Worm (Caenorhabditis elegans) whole organism, young adult: ENCODE results near the gene ufd-3.
A peak's percentile ranks its signal among the peaks of the same experiment; 100 is the strongest.

ENCODE experiments used
- B0019.2 ChIP-seq: fragments of 200-800 bp; sonication (Bioruptor generic); conservative IDR thresholded peaks from 2 replicates; pipeline ENCODE4 v1.3.6; 2022; ENCODE audit warnings: missing genetic modification reagents, missing genetic modification characterization, missing compliant biosample characterization
- B0035.1 ChIP-seq: sonication (generic microtip); optimal IDR thresholded peaks from 2 replicates; lab custom pipeline; 2016; ENCODE audit warnings: missing genetic modification characterization, mild to moderate bottlenecking, missing compliant biosample characterization, missing genotype, missing genetic modification reagents
- C06A6.2 ChIP-seq: fragments of 200-800 bp; sonication (Bioruptor generic); conservative IDR thresholded peaks from 2 replicates; pipeline ENCODE4 v1.3.6; 2022; ENCODE audit warnings: missing genetic modification characterization, missing compliant biosample characterization
- C17E4.6 ChIP-seq: fragments of 200-800 bp; sonication (Bioruptor generic); IDR thresholded peaks from 2 replicates; pipeline ENCODE4 v1.3.6; 2022; ENCODE audit warnings: missing genetic modification reagents, missing genetic modification characterization, missing compliant biosample characterization
- F10E7.11 ChIP-seq: sonication (generic microtip); optimal IDR thresholded peaks from 2 replicates; lab custom pipeline; 2017; ENCODE audit warnings: mild to moderate bottlenecking, missing genetic modification characterization, moderate library complexity, missing compliant biosample characterization
- F23B12.7 ChIP-seq: sonication (generic microtip); optimal IDR thresholded peaks from 2 replicates; lab custom pipeline; 2017; ENCODE audit warnings: missing genetic modification characterization, mild to moderate bottlenecking, missing compliant biosample characterization, antibody characterized with exemption, moderate library complexity; ENCODE audit not compliant: insufficient read depth
- F33H1.4 ChIP-seq: fragments of 200-800 bp; sonication (Bioruptor generic); IDR thresholded peaks from 2 replicates; pipeline ENCODE4 v1.3.6; 2022; ENCODE audit warnings: missing genetic modification reagents, missing genetic modification characterization, missing compliant biosample characterization
- F37B4.10 ChIP-seq: fragments of 200-800 bp; sonication (Bioruptor generic); IDR thresholded peaks from 2 replicates; pipeline ENCODE4 v1.3.6; 2022; ENCODE audit warnings: missing genetic modification characterization, missing compliant biosample characterization
- F52B5.7 ChIP-seq: sonication (generic microtip); optimal IDR thresholded peaks from 2 replicates; lab custom pipeline; 2016; ENCODE audit warnings: mild to moderate bottlenecking, missing genetic modification characterization, missing compliant biosample characterization
- F55B11.4 ChIP-seq: sonication (generic microtip); optimal IDR thresholded peaks from 2 replicates; lab custom pipeline; 2016; ENCODE audit warnings: missing compliant biosample characterization, missing genetic modification characterization, borderline replicate concordance; ENCODE audit not compliant: insufficient read depth
- ZK185.1 ChIP-seq: sonication (generic microtip); optimal IDR thresholded peaks from 2 replicates; lab custom pipeline; 2016; ENCODE audit warnings: mild to moderate bottlenecking, missing genetic modification characterization, missing compliant biosample characterization; ENCODE audit not compliant: poor library complexity, severe bottlenecking
- akir-1 ChIP-seq: fragments of 200-800 bp; sonication (Bioruptor generic); optimal IDR thresholded peaks from 2 replicates; lab custom pipeline; 2018; ENCODE audit warnings: mild to moderate bottlenecking, missing genetic modification characterization, moderate library complexity, missing compliant biosample characterization
- ama-1 ChIP-seq, 3 experiments: fragments of 150-350 bp in 1 of 3; sonication (generic microtip) in 2 of 3; optimal IDR thresholded peaks; 2 replicates each; lab custom pipeline; 2014 to 2018; ENCODE audit warnings: missing biosample characterization in 2 of 3, missing genetic modification characterization in 2 of 3, missing genetic modification reagents in 2 of 3
- aptf-2 ChIP-seq: fragments of 200-800 bp; sonication (Bioruptor generic); conservative IDR thresholded peaks from 2 replicates; pipeline ENCODE4 v1.3.6; 2022; ENCODE audit warnings: missing genetic modification reagents, missing genetic modification characterization, missing compliant biosample characterization
- athp-1 ChIP-seq: sonication (generic microtip); optimal IDR thresholded peaks from 2 replicates; lab custom pipeline; 2017; ENCODE audit warnings: mild to moderate bottlenecking, missing genetic modification characterization, missing compliant biosample characterization
- attf-3 ChIP-seq: fragments of 200-800 bp; sonication (Bioruptor generic); conservative IDR thresholded peaks from 2 replicates; pipeline ENCODE4 v1.3.6; 2022; ENCODE audit warnings: missing genetic modification reagents, missing genetic modification characterization, missing compliant biosample characterization
- bed-2 ChIP-seq: fragments of 200-800 bp; sonication (Bioruptor generic); IDR thresholded peaks from 2 replicates; pipeline ENCODE4 v1.3.6; 2022; ENCODE audit warnings: missing genetic modification reagents, missing genetic modification characterization, missing compliant biosample characterization
- ceh-27 ChIP-seq: fragments of 200-800 bp; sonication (Bioruptor generic); optimal IDR thresholded peaks from 2 replicates; lab custom pipeline; 2018; ENCODE audit warnings: mild to moderate bottlenecking, missing genetic modification characterization, moderate library complexity, missing compliant biosample characterization
- ceh-40 ChIP-seq: fragments of 200-800 bp; sonication (Bioruptor generic); IDR thresholded peaks from 2 replicates; pipeline ENCODE4 v1.3.6; 2022; ENCODE audit warnings: missing genetic modification characterization, missing compliant biosample characterization
- ceh-58 ChIP-seq: fragments of 200-800 bp; sonication (Bioruptor generic); IDR thresholded peaks from 2 replicates; pipeline ENCODE4 v1.3.6; 2022; ENCODE audit warnings: missing genetic modification characterization, missing compliant biosample characterization
- ceh-91 ChIP-seq: fragments of 200-800 bp; sonication (Bioruptor generic); IDR thresholded peaks from 2 replicates; pipeline ENCODE4 v1.3.6; 2022; ENCODE audit warnings: missing genetic modification reagents, missing genetic modification characterization, missing compliant biosample characterization
- chd-7 ChIP-seq: sonication (generic microtip); optimal IDR thresholded peaks from 2 replicates; lab custom pipeline; 2016; ENCODE audit warnings: mild to moderate bottlenecking, missing genetic modification characterization, moderate library complexity, missing compliant biosample characterization
- dpl-1 ChIP-seq: fragments of 150-350 bp; optimal IDR thresholded peaks from 2 replicates; lab custom pipeline; 2014; ENCODE audit warnings: missing biosample characterization, missing genetic modification reagents, missing genetic modification characterization
- efl-1 ChIP-seq: fragments of 150-350 bp; optimal IDR thresholded peaks from 2 replicates; lab custom pipeline; 2014; ENCODE audit warnings: missing biosample characterization, missing genetic modification reagents, missing genetic modification characterization
- egrh-3 ChIP-seq: fragments of 200-800 bp; sonication (Bioruptor generic); IDR thresholded peaks from 2 replicates; pipeline ENCODE4 v1.3.6; 2022; ENCODE audit warnings: missing genetic modification reagents, missing genetic modification characterization, missing compliant biosample characterization
- ekl-4 ChIP-seq: fragments of 200-800 bp; sonication (Bioruptor generic); IDR thresholded peaks from 2 replicates; pipeline ENCODE4 v1.3.6; 2022; ENCODE audit warnings: missing genetic modification reagents, missing genetic modification characterization, missing compliant biosample characterization
- hmg-1.2 ChIP-seq: fragments of 200-800 bp; sonication (Bioruptor generic); IDR thresholded peaks from 2 replicates; pipeline ENCODE4 v1.3.6; 2022; ENCODE audit warnings: missing genetic modification reagents, missing genetic modification characterization, missing compliant biosample characterization
- let-526 ChIP-seq: fragments of 200-800 bp; sonication (Bioruptor generic); IDR thresholded peaks from 2 replicates; pipeline ENCODE4 v1.3.6; 2022; ENCODE audit warnings: missing genetic modification reagents, missing genetic modification characterization, missing compliant biosample characterization
- let-607 ChIP-seq, 2 experiments: fragments of 200-800 bp in 1 of 2; sonication (Bioruptor generic) in 1 of 2; sonication (generic microtip) in 1 of 2; optimal IDR thresholded peaks; 2 replicates each; lab custom pipeline; 2016 to 2018; ENCODE audit warnings: mild to moderate bottlenecking in 2 of 2, missing compliant biosample characterization in 2 of 2, missing genetic modification characterization in 2 of 2, moderate library complexity in 2 of 2, missing genotype in 1 of 2
- lir-1 ChIP-seq: fragments of 200-800 bp; sonication (Bioruptor generic); conservative IDR thresholded peaks from 2 replicates; pipeline ENCODE4 v1.3.6; 2022; ENCODE audit warnings: missing genetic modification reagents, missing genetic modification characterization, missing compliant biosample characterization
- lsl-1 ChIP-seq: fragments of 200-800 bp; sonication (Bioruptor generic); optimal IDR thresholded peaks from 2 replicates; lab custom pipeline; 2018; ENCODE audit warnings: mild to moderate bottlenecking, missing genetic modification characterization, moderate library complexity, missing compliant biosample characterization
- madf-10 ChIP-seq: sonication (generic microtip); optimal IDR thresholded peaks from 2 replicates; lab custom pipeline; 2016; ENCODE audit warnings: mild to moderate bottlenecking, missing genetic modification characterization, missing compliant biosample characterization
- madf-8 ChIP-seq: fragments of 200-800 bp; sonication (Bioruptor generic); conservative IDR thresholded peaks from 2 replicates; pipeline ENCODE4 v1.3.6; 2022; ENCODE audit warnings: missing genetic modification reagents, missing genetic modification characterization, missing compliant biosample characterization
- mel-28 ChIP-seq: sonication (generic microtip); optimal IDR thresholded peaks from 2 replicates; lab custom pipeline; 2016; ENCODE audit warnings: borderline replicate concordance, mild to moderate bottlenecking, missing genetic modification characterization, missing compliant biosample characterization
- mes-4 ChIP-seq: sonication (generic microtip); optimal IDR thresholded peaks from 2 replicates; lab custom pipeline; 2016; ENCODE audit warnings: missing genotype, missing genetic modification characterization, missing compliant biosample characterization
- mxl-1 ChIP-seq: sonication (generic microtip); optimal IDR thresholded peaks from 2 replicates; lab custom pipeline; 2016; ENCODE audit warnings: missing genetic modification characterization, missing compliant biosample characterization
- nfya-2 ChIP-seq: fragments of 200-800 bp; sonication (Bioruptor generic); IDR thresholded peaks from 2 replicates; pipeline ENCODE4 v1.3.6; 2022; ENCODE audit warnings: missing genetic modification reagents, missing genetic modification characterization, missing compliant biosample characterization
- nhr-179 ChIP-seq: sonication (generic microtip); optimal IDR thresholded peaks from 2 replicates; lab custom pipeline; 2016; ENCODE audit warnings: mild to moderate bottlenecking, missing genetic modification characterization, missing compliant biosample characterization
- nhr-27 ChIP-seq: fragments of 200-800 bp; sonication (Bioruptor generic); optimal IDR thresholded peaks from 2 replicates; lab custom pipeline; 2018; ENCODE audit warnings: mild to moderate bottlenecking, missing genetic modification characterization, moderate library complexity, missing compliant biosample characterization
- nhr-80 ChIP-seq: sonication (generic microtip); optimal IDR thresholded peaks from 2 replicates; lab custom pipeline; 2016; ENCODE audit warnings: missing genetic modification characterization, missing compliant biosample characterization
- nhr-90 ChIP-seq: sonication (generic microtip); optimal IDR thresholded peaks from 2 replicates; lab custom pipeline; 2016; ENCODE audit warnings: missing genotype, mild to moderate bottlenecking, missing genetic modification characterization, missing compliant biosample characterization
- rpc-1 ChIP-seq, 2 experiments: fragments of 150-350 bp in 1 of 2; sonication (generic microtip) in 1 of 2; optimal IDR thresholded peaks; 2 replicates each; lab custom pipeline; 2014 to 2018; ENCODE audit warnings: missing biosample characterization in 1 of 2, missing genetic modification characterization in 1 of 2, missing genetic modification reagents in 1 of 2, missing genotype in 1 of 2
- sptf-2 ChIP-seq: fragments of 200-800 bp; sonication (Bioruptor generic); optimal IDR thresholded peaks from 2 replicates; lab custom pipeline; 2018; ENCODE audit warnings: mild to moderate bottlenecking, missing genetic modification characterization, missing compliant biosample characterization
- tbx-9 ChIP-seq: sonication (generic microtip); optimal IDR thresholded peaks from 2 replicates; lab custom pipeline; 2016; ENCODE audit warnings: borderline replicate concordance, missing genetic modification characterization, inconsistent platforms, missing compliant biosample characterization
- unc-62 ChIP-seq: fragments of 150-350 bp; optimal IDR thresholded peaks from 2 replicates; lab custom pipeline; 2014; ENCODE audit warnings: missing biosample characterization, missing genetic modification reagents, missing genetic modification characterization
- ztf-25 ChIP-seq: fragments of 200-800 bp; sonication (Bioruptor generic); IDR thresholded peaks from 2 replicates; pipeline ENCODE4 v1.3.6; 2022; ENCODE audit warnings: missing genetic modification reagents, missing genetic modification characterization, missing compliant biosample characterization
- ztf-26 ChIP-seq: sonication (generic microtip); optimal IDR thresholded peaks from 2 replicates; lab custom pipeline; 2017; ENCODE audit warnings: missing genetic modification characterization, missing compliant biosample characterization

Gene ufd-3

ce11 chrII:9967999-9968706 lies 27.6 kb downstream of the ufd-3 start, which contains the start of the genes R53.4 and psf-1 (continued):
- TF ChIP-seq nhr-27 (tag; lab: Kevin White, UChicago) = no peak
- no peak for TF ChIP-seq mel-28 (tag; lab: Kevin White, UChicago)
- no peak for TF ChIP-seq C17E4.6
- TF ChIP-seq F55B11.4 (tag; lab: Kevin White, UChicago) = no peak
- no peak for TF ChIP-seq ztf-25 (GFP tag; lab: Robert Waterston, UW)
- TF ChIP-seq F37B4.10 (GFP tag; lab: Robert Waterston, UW) = no peak
- TF ChIP-seq nhr-80 (tag; lab: Kevin White, UChicago) = peak; percentile 20
- TF ChIP-seq athp-1 (tag; lab: Kevin White, UChicago) = no peak
- peak; percentile 83 for TF ChIP-seq F23B12.7 (tag; lab: Kevin White, UChicago)
- no peak for TF ChIP-seq chd-7 (tag; lab: Kevin White, UChicago)
- TF ChIP-seq ekl-4 (GFP tag; lab: Robert Waterston, UW) = no peak
- TF ChIP-seq lir-1 (GFP tag; lab: Robert Waterston, UW) = 0 out of 2 replicates have a peak, but pooled peaks have one; percentile 32
- TF ChIP-seq ZK185.1 (tag; lab: Kevin White, UChicago) = peak; percentile 78
- no peak for TF ChIP-seq ceh-40
- peak; percentile 19; the same call in 1 of the 2 replicates for TF ChIP-seq madf-8 (GFP tag; lab: Robert Waterston, UW)
- no peak for TF ChIP-seq B0035.1
- TF ChIP-seq C06A6.2 (GFP tag; lab: Robert Waterston, UW) = no peak
- peak; percentile 62 for TF ChIP-seq lsl-1 (GFP tag; lab: Kevin White, UChicago)
- TF ChIP-seq nhr-179 (tag; lab: Kevin White, UChicago) = no peak
- TF ChIP-seq tbx-9 = no peak
- TF ChIP-seq ama-1 (optimal IDR thresholded peaks at IDR 0.05; lab: Kevin White, UChicago) = no peak
- TF ChIP-seq ama-1 (GFP tag; optimal IDR thresholded peaks at IDR 0.05; lab: Kevin White, UChicago) = no peak
- no peak for TF ChIP-seq mxl-1 (tag; lab: Kevin White, UChicago)
- peak; percentile 46; the same call in 1 of the 2 replicates for TF ChIP-seq hmg-1.2 (GFP tag; lab: Robert Waterston, UW)
- TF ChIP-seq F10E7.11 (tag; lab: Kevin White, UChicago) = no peak
- no peak for TF ChIP-seq F52B5.7 (tag; lab: Kevin White, UChicago)
- TF ChIP-seq aptf-2 (GFP tag; lab: Robert Waterston, UW) = no peak
- TF ChIP-seq ztf-26 = no peak
- TF ChIP-seq ceh-27 (GFP tag; lab: Kevin White, UChicago) = peak; percentile 76
- no peak for TF ChIP-seq let-607 (tag; optimal IDR thresholded peaks at IDR 0.05; lab: Kevin White, UChicago)
- TF ChIP-seq ceh-58 (GFP tag; lab: Robert Waterston, UW) = no peak
- TF ChIP-seq sptf-2 (GFP tag; lab: Kevin White, UChicago) = peak; percentile 29
- peak; percentile 88 for TF ChIP-seq F33H1.4 (GFP tag; lab: Robert Waterston, UW)
- TF ChIP-seq attf-3 (GFP tag; lab: Robert Waterston, UW) = peak; percentile 60; the same call in 1 of the 2 replicates
- peak; percentile 4 for TF ChIP-seq madf-10
- no peak for TF ChIP-seq mes-4 (tag; lab: Kevin White, UChicago)
- TF ChIP-seq egrh-3 (GFP tag; lab: Robert Waterston, UW) = no peak
- TF ChIP-seq unc-62 (GFP tag; lab: Kevin White, UChicago) = no peak
- no peak for TF ChIP-seq akir-1
- peak; percentile 57 for TF ChIP-seq dpl-1 (GFP tag; lab: Kevin White, UChicago)
- no peak; the same call in 1 of the 2 replicates for TF ChIP-seq B0019.2 (GFP tag; lab: Robert Waterston, UW)
- no peak for TF ChIP-seq rpc-1 (optimal IDR thresholded peaks at IDR 0.05; lab: Kevin White, UChicago)
- TF ChIP-seq rpc-1 (tag; optimal IDR thresholded peaks at IDR 0.05; lab: Kevin White, UChicago) = no peak
- TF ChIP-seq bed-2 (GFP tag; lab: Robert Waterston, UW) = no peak
- no peak for TF ChIP-seq nhr-90 (tag; lab: Kevin White, UChicago)
- peak; percentile 58 for TF ChIP-seq ceh-91 (GFP tag; lab: Robert Waterston, UW)
- TF ChIP-seq efl-1 (GFP tag; lab: Kevin White, UChicago) = peak; percentile 46
- TF ChIP-seq nfya-2 (GFP tag; lab: Robert Waterston, UW) = no peak
- peak; percentile 47; the same call in 1 of the 2 replicates for TF ChIP-seq let-526 (GFP tag; lab: Robert Waterston, UW)
